Fruit fly (Drosophila melanogaster): ENCODE results near the gene CG10651.

The CG10651 gene

DNA sequence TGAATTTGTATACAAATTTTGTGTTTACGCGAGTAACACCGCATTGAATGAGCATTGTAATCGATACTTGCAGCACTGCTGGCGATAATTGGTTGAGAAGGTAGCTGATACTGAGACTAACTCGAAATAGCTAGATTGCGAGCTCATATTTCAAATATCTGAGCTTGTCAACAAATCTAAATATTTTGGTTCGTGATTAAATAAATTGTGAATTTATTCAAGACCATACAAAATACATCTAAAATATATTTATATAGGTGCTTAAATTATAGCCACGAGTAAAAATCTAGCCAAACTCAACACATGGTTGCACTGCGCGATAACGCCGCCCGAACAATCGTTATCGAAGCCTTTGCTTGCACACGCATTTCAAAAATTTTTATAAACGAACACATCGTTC lies 40.9 kb downstream of the CG10651 start, which contains the start of the genes Taf13 and nesd:
Gene Taf13 (minus strand): TSS at position 56 of the 400 bp plus-strand sequence.
Gene nesd (plus strand): TSS at position 179 of the 400 bp plus-strand sequence.
- TF ChIP-seq pan (optimal IDR thresholded peaks at IDR 0.05) (no peak), EcR (GFP tag; optimal IDR thresholded peaks at IDR 0.05) (no peak), Dll (optimal IDR thresholded peaks at IDR 0.05) (no peak), psq (optimal IDR thresholded peaks at IDR 0.05) (no peak), usp (GFP tag; optimal IDR thresholded peaks at IDR 0.05) (no peak), CG8478 (optimal IDR thresholded peaks at IDR 0.05) (no peak)

- no peak for TF ChIP-seq CG8478 (optimal IDR thresholded peaks at IDR 0.05)
- TF ChIP-seq usp (GFP tag; optimal IDR thresholded peaks at IDR 0.05), result no peak
- no peak for TF ChIP-seq pan (optimal IDR thresholded peaks at IDR 0.05)
- TF ChIP-seq Dll (optimal IDR thresholded peaks at IDR 0.05), result no peak
- no peak for TF ChIP-seq EcR (GFP tag; optimal IDR thresholded peaks at IDR 0.05)
- TF ChIP-seq psq (optimal IDR thresholded peaks at IDR 0.05), result no peak
Measured at dm6 chr2L:20091094-20091679, 43.5 kb downstream of the CG10651 start, which contains the start of the genes CG10747 and Pyroxd1. TSS of gene CG10747 (minus strand) at chr2L:20091348. TSS of gene Pyroxd1 (plus strand) at chr2L:20091435.

dm6 chr2L:20086295-20087096 lies 48.2 kb downstream of the CG10651 start:
- no peak for TF ChIP-seq Dll (optimal IDR thresholded peaks at IDR 0.05)
- TF ChIP-seq pan (optimal IDR thresholded peaks at IDR 0.05), result no peak
- TF ChIP-seq CG8478 (optimal IDR thresholded peaks at IDR 0.05), result no peak

- TF ChIP-seq psq (optimal IDR thresholded peaks at IDR 0.05), result no peak
- no peak for TF ChIP-seq EcR (GFP tag; optimal IDR thresholded peaks at IDR 0.05)
- TF ChIP-seq Dll (optimal IDR thresholded peaks at IDR 0.05), result no peak
- TF ChIP-seq usp (GFP tag; optimal IDR thresholded peaks at IDR 0.05), result no peak
- no peak for TF ChIP-seq CG8478 (optimal IDR thresholded peaks at IDR 0.05)
- no peak for TF ChIP-seq pan (optimal IDR thresholded peaks at IDR 0.05)
Measured at dm6 chr2L:20084785-20085555, 49.8 kb downstream of the CG10651 start, which contains the start of gene fok. TSS of gene fok (minus strand) at chr2L:20085070.

- TF ChIP-seq usp (GFP tag; optimal IDR thresholded peaks at IDR 0.05) (no peak), psq (optimal IDR thresholded peaks at IDR 0.05) (no peak), Dll (optimal IDR thresholded peaks at IDR 0.05) (no peak), CG8478 (optimal IDR thresholded peaks at IDR 0.05) (no peak), EcR (GFP tag; optimal IDR thresholded peaks at IDR 0.05) (peak; percentile 8 to 25), pan (optimal IDR thresholded peaks at IDR 0.05) (no peak)
Measured at dm6 chr2L:20084068-20084651, 50.6 kb downstream of the CG10651 start.

Measured in whole organism.